Worm (Caenorhabditis elegans): ENCODE data around the gene T26C5.2.

Gene T26C5.2

DNA sequence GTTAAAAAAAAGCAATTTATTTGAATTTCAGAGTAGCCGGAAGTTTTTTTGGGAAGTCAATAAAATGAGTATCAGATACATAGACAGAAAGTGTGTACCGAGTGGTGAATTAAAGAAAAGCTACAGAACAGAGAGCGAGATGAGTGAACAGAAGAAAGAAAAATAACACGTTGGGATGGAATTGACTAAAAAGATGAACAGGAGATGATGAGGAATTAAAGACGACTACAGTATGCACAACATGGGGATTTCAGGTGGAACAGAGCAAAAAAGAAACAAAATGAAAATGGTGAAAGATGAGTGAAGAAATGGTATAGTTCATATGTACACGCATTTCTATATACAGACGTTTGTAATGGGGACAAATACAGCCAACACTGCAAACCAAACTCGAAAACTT, 38.3 kb downstream of the T26C5.2 start:
- no peak for TF ChIP-seq ceh-45 (GFP tag; IDR thresholded peaks at IDR 0.05)
- no peak for TF ChIP-seq nfya-1 (tag; optimal IDR thresholded peaks at IDR 0.05)
- no peak for TF ChIP-seq syd-9 (tag; optimal IDR thresholded peaks at IDR 0.05)
- TF ChIP-seq ceh-34 (tag; optimal IDR thresholded peaks at IDR 0.05) = no peak
- no peak for TF ChIP-seq ceh-30 (tag; optimal IDR thresholded peaks at IDR 0.05)
- no peak for TF ChIP-seq gmeb-2 (tag; optimal IDR thresholded peaks at IDR 0.05)
- TF ChIP-seq unc-3 (GFP tag; conservative IDR thresholded peaks at IDR 0.05) = no peak
- no peak for TF ChIP-seq unc-3 (tag; optimal IDR thresholded peaks at IDR 0.05)
- no peak for TF ChIP-seq ama-1 (optimal IDR thresholded peaks at IDR 0.05)
- TF ChIP-seq pha-2 (tag; optimal IDR thresholded peaks at IDR 0.05) = no peak
- TF ChIP-seq lin-11 (tag; optimal IDR thresholded peaks at IDR 0.05) = no peak
- no peak for TF ChIP-seq npax-4 (tag; optimal IDR thresholded peaks at IDR 0.05)
- no peak for TF ChIP-seq Y22D7AL.16 (tag; optimal IDR thresholded peaks at IDR 0.05)
- TF ChIP-seq sox-2 (GFP tag; IDR thresholded peaks at IDR 0.05) = no peak
- TF ChIP-seq ref-2 (tag; optimal IDR thresholded peaks at IDR 0.05) = no peak
- no peak for TF ChIP-seq K09A11.1 (tag; optimal IDR thresholded peaks at IDR 0.05; ENCODE audit: insufficient read depth)
- TF ChIP-seq C08G9.2 (tag; optimal IDR thresholded peaks at IDR 0.05) = no peak
- no peak for TF ChIP-seq ceh-48 (tag; optimal IDR thresholded peaks at IDR 0.05)
- TF ChIP-seq zip-5 (tag; optimal IDR thresholded peaks at IDR 0.05) = no peak
- no peak for TF ChIP-seq unc-42 (tag; optimal IDR thresholded peaks at IDR 0.05)

DNA sequence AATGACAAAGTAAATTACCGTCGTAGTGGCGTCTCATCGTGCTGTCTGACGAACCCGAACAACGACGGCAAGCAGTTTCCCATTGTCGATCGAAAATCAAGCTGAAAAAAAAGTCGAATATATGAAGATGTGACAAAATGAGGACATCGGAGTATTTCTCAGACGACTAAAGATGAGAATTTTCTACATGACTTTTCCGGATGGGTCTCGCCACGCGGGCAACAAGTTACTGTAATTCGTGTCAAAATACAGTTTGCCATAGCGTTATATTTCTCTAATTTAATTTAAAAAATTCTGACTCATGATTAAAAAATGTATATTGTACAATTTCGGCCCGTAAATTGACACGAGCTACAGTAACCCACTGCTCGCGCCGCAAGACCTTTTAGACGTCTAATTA, 39.9 kb downstream of the T26C5.2 start, which contains the start of gene C01G6.4:
TSS of gene C01G6.4 (minus strand) at position 101 of the 400 bp plus-strand sequence.
- no peak for TF ChIP-seq hlh-30 (tag; optimal IDR thresholded peaks at IDR 0.05; ENCODE audit: insufficient read depth)
- no peak for TF ChIP-seq pax-1 (tag; optimal IDR thresholded peaks at IDR 0.05)
- TF ChIP-seq ceh-30 (tag; optimal IDR thresholded peaks at IDR 0.05) = no peak
- no peak for TF ChIP-seq eyg-1 (tag; optimal IDR thresholded peaks at IDR 0.05)
- no peak for TF ChIP-seq pag-3 (tag; optimal IDR thresholded peaks at IDR 0.05; ENCODE audit: borderline replicate concordance)
- TF ChIP-seq hlh-8 (tag; optimal IDR thresholded peaks at IDR 0.05) = no peak
- TF ChIP-seq ceh-9 (tag; optimal IDR thresholded peaks at IDR 0.05) = no peak
- no peak for TF ChIP-seq rnt-1 (tag; optimal IDR thresholded peaks at IDR 0.05)
- no peak for TF ChIP-seq npax-4 (tag; optimal IDR thresholded peaks at IDR 0.05)
- TF ChIP-seq F13H6.1 (tag; optimal IDR thresholded peaks at IDR 0.05) = no peak
- TF ChIP-seq pha-4 (tag; optimal IDR thresholded peaks at IDR 0.05) = no peak
- TF ChIP-seq ama-1 (optimal IDR thresholded peaks at IDR 0.05) = no peak
- no peak for TF ChIP-seq nhr-11 (tag; optimal IDR thresholded peaks at IDR 0.05)
- no peak for TF ChIP-seq ceh-34 (tag; optimal IDR thresholded peaks at IDR 0.05)

DNA sequence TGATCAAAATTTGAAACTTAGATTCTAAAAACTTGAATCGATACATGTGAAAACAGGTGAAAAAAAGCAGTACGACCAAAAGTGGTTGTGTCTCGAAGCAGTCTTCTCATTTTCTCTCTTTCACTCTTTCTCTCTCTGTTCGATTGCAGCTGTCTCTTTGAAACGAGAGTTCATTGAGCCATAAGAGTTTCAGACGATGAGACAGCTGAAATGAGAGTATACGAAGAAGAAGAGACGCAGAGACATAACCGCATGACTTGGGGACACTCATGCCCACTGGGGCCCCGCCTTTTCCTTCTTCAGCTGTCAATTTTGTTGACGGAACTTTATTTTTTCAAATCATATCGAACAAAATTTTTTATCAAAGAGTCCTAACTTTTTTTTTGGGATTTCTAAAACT, 41.0 kb downstream of the T26C5.2 start:
- TF ChIP-seq ttx-3 (tag; optimal IDR thresholded peaks at IDR 0.05) (no peak), elt-2 (tag; optimal IDR thresholded peaks at IDR 0.05) (peak; percentile 27), hlh-30 (tag; optimal IDR thresholded peaks at IDR 0.05; ENCODE audit: insufficient read depth) (peak; percentile 98), ceh-45 (GFP tag; IDR thresholded peaks at IDR 0.05) (no peak), ceh-18 (tag; optimal IDR thresholded peaks at IDR 0.05) (peak; percentile 67), hlh-6 (tag; optimal IDR thresholded peaks at IDR 0.05) (no peak), nhr-232 (tag; optimal IDR thresholded peaks at IDR 0.05) (no peak), zip-5 (tag; optimal IDR thresholded peaks at IDR 0.05) (no peak), unc-42 (tag; optimal IDR thresholded peaks at IDR 0.05) (peak; percentile 50), tbx-2 (tag; optimal IDR thresholded peaks at IDR 0.05) (peak; percentile 53), ceh-19 (GFP tag; optimal IDR thresholded peaks at IDR 0.05) (no peak), che-1 (tag; optimal IDR thresholded peaks at IDR 0.05) (no peak), ceh-31 (tag; optimal IDR thresholded peaks at IDR 0.05) (peak; percentile 73), rnt-1 (tag; optimal IDR thresholded peaks at IDR 0.05) (peak; percentile 37), pros-1 (tag; optimal IDR thresholded peaks at IDR 0.05) (peak; percentile 55), unc-3 (GFP tag; conservative IDR thresholded peaks at IDR 0.05) (no peak), unc-3 (tag; optimal IDR thresholded peaks at IDR 0.05) (no peak), ref-2 (tag; optimal IDR thresholded peaks at IDR 0.05) (peak; percentile 33), sox-4 (tag; optimal IDR thresholded peaks at IDR 0.05) (no peak), fkh-10 (GFP tag; optimal IDR thresholded peaks at IDR 0.05) (no peak), madf-2 (tag; optimal IDR thresholded peaks at IDR 0.05) (no peak), pqm-1 (tag; optimal IDR thresholded peaks at IDR 0.05) (no peak), nhr-11 (tag; optimal IDR thresholded peaks at IDR 0.05) (no peak), ceh-2 (tag; optimal IDR thresholded peaks at IDR 0.05) (no peak), dve-1 (tag; optimal IDR thresholded peaks at IDR 0.05) (peak; percentile 2), ceh-34 (tag; optimal IDR thresholded peaks at IDR 0.05) (peak; percentile 39), tbx-7 (tag; optimal IDR thresholded peaks at IDR 0.05) (no peak), nfya-1 (tag; optimal IDR thresholded peaks at IDR 0.05) (peak; percentile 81), unc-55 (GFP tag; optimal IDR thresholded peaks at IDR 0.05) (peak; percentile 91), ets-4 (tag; optimal IDR thresholded peaks at IDR 0.05) (no peak), ceh-9 (tag; optimal IDR thresholded peaks at IDR 0.05) (no peak), pha-2 (tag; optimal IDR thresholded peaks at IDR 0.05) (no peak)
